Worm (Caenorhabditis elegans) whole organism, young adult: ENCODE data around the gene ZK809.5.

Experiments
- B0019.2 ChIP-seq: fragments of 200-800 bp; sonication (Bioruptor generic); conservative IDR thresholded peaks from 2 replicates; pipeline ENCODE4 v1.3.6; 2022; ENCODE audit warnings: missing genetic modification reagents, missing genetic modification characterization, missing compliant biosample characterization
- B0261.1 ChIP-seq: sonication (generic microtip); optimal IDR thresholded peaks from 2 replicates; lab custom pipeline; 2016; ENCODE audit warnings: mild to moderate bottlenecking, missing genetic modification characterization, moderate library complexity, missing compliant biosample characterization
- D2030.7 ChIP-seq: fragments of 200-800 bp; sonication (Bioruptor generic); IDR thresholded peaks from 2 replicates; pipeline ENCODE4 v1.3.6; 2022; ENCODE audit warnings: missing genetic modification reagents, missing genetic modification characterization, missing compliant biosample characterization
- F10E7.11 ChIP-seq: sonication (generic microtip); optimal IDR thresholded peaks from 2 replicates; lab custom pipeline; 2017; ENCODE audit warnings: mild to moderate bottlenecking, missing genetic modification characterization, moderate library complexity, missing compliant biosample characterization
- F22D6.2 ChIP-seq: sonication (generic microtip); optimal IDR thresholded peaks from 2 replicates; lab custom pipeline; 2016; ENCODE audit warnings: mild to moderate bottlenecking, missing genetic modification characterization, missing compliant biosample characterization
- F33H1.4 ChIP-seq: fragments of 200-800 bp; sonication (Bioruptor generic); IDR thresholded peaks from 2 replicates; pipeline ENCODE4 v1.3.6; 2022; ENCODE audit warnings: missing genetic modification reagents, missing genetic modification characterization, missing compliant biosample characterization
- F37B4.10 ChIP-seq: fragments of 200-800 bp; sonication (Bioruptor generic); IDR thresholded peaks from 2 replicates; pipeline ENCODE4 v1.3.6; 2022; ENCODE audit warnings: missing genetic modification characterization, missing compliant biosample characterization
- F39B2.1 ChIP-seq: fragments of 200-800 bp; sonication (Bioruptor generic); IDR thresholded peaks from 2 replicates; pipeline ENCODE4 v1.3.6; 2022; ENCODE audit warnings: missing genetic modification reagents, missing genetic modification characterization, missing compliant biosample characterization
- F52B5.7 ChIP-seq: sonication (generic microtip); optimal IDR thresholded peaks from 2 replicates; lab custom pipeline; 2016; ENCODE audit warnings: mild to moderate bottlenecking, missing genetic modification characterization, missing compliant biosample characterization
- F55B11.4 ChIP-seq: sonication (generic microtip); optimal IDR thresholded peaks from 2 replicates; lab custom pipeline; 2016; ENCODE audit warnings: missing compliant biosample characterization, missing genetic modification characterization, borderline replicate concordance; ENCODE audit not compliant: insufficient read depth
- K11D2.4 ChIP-seq: fragments of 200-800 bp; sonication (Bioruptor generic); IDR thresholded peaks from 2 replicates; pipeline ENCODE4 v1.3.6; 2022; ENCODE audit warnings: missing genetic modification reagents, missing genetic modification characterization, missing compliant biosample characterization
- Y53G8AR.9 ChIP-seq: fragments of 200-800 bp; sonication (Bioruptor generic); conservative IDR thresholded peaks from 2 replicates; pipeline ENCODE4 v1.3.6; 2022; ENCODE audit warnings: missing genetic modification reagents, missing genetic modification characterization, missing compliant biosample characterization
- Y56A3A.18 ChIP-seq: fragments of 200-800 bp; sonication (Bioruptor generic); IDR thresholded peaks from 2 replicates; pipeline ENCODE4 v1.3.6; 2022; ENCODE audit warnings: missing genetic modification reagents, missing genetic modification characterization, missing compliant biosample characterization
- ama-1 ChIP-seq, 3 experiments: fragments of 150-350 bp in 1 of 3; sonication (generic microtip) in 2 of 3; optimal IDR thresholded peaks; 2 replicates each; lab custom pipeline; 2014 to 2018; ENCODE audit warnings: missing biosample characterization in 2 of 3, missing genetic modification characterization in 2 of 3, missing genetic modification reagents in 2 of 3
- athp-1 ChIP-seq: sonication (generic microtip); optimal IDR thresholded peaks from 2 replicates; lab custom pipeline; 2017; ENCODE audit warnings: mild to moderate bottlenecking, missing genetic modification characterization, missing compliant biosample characterization
- attf-5 ChIP-seq: fragments of 200-800 bp; sonication (Bioruptor generic); optimal IDR thresholded peaks from 2 replicates; lab custom pipeline; 2018; ENCODE audit warnings: mild to moderate bottlenecking, missing genetic modification characterization, missing compliant biosample characterization
- bed-2 ChIP-seq: fragments of 200-800 bp; sonication (Bioruptor generic); IDR thresholded peaks from 2 replicates; pipeline ENCODE4 v1.3.6; 2022; ENCODE audit warnings: missing genetic modification reagents, missing genetic modification characterization, missing compliant biosample characterization
- cebp-1 ChIP-seq, 2 experiments: fragments of 200-800 bp in 1 of 2; sonication (Bioruptor generic) in 1 of 2; sonication (generic microtip) in 1 of 2; IDR thresholded peaks in 1 of 2; optimal IDR thresholded peaks in 1 of 2; 2 replicates each; pipeline versions ENCODE4 v1.3.6 to Lab custom; 2017 to 2022; ENCODE audit warnings: missing compliant biosample characterization in 2 of 2, missing genetic modification characterization in 2 of 2, mild to moderate bottlenecking in 1 of 2, missing genetic modification reagents in 1 of 2, moderate library complexity in 1 of 2
- ceh-91 ChIP-seq: fragments of 200-800 bp; sonication (Bioruptor generic); IDR thresholded peaks from 2 replicates; pipeline ENCODE4 v1.3.6; 2022; ENCODE audit warnings: missing genetic modification reagents, missing genetic modification characterization, missing compliant biosample characterization
- dox-1 ChIP-seq: fragments of 200-800 bp; sonication (Bioruptor generic); IDR thresholded peaks from 2 replicates; pipeline ENCODE4 v1.3.6; 2022; ENCODE audit warnings: missing genetic modification reagents, missing genetic modification characterization, missing compliant biosample characterization
- dpl-1 ChIP-seq: fragments of 150-350 bp; optimal IDR thresholded peaks from 2 replicates; lab custom pipeline; 2014; ENCODE audit warnings: missing biosample characterization, missing genetic modification reagents, missing genetic modification characterization
- efl-1 ChIP-seq: fragments of 150-350 bp; optimal IDR thresholded peaks from 2 replicates; lab custom pipeline; 2014; ENCODE audit warnings: missing biosample characterization, missing genetic modification reagents, missing genetic modification characterization
- egl-18 ChIP-seq: fragments of 200-800 bp; sonication (Bioruptor generic); IDR thresholded peaks from 2 replicates; pipeline ENCODE4 v1.3.6; 2022; ENCODE audit warnings: missing genetic modification reagents, missing genetic modification characterization, missing compliant biosample characterization
- fkh-3 ChIP-seq: sonication (generic microtip); optimal IDR thresholded peaks from 2 replicates; lab custom pipeline; 2016; ENCODE audit warnings: mild to moderate bottlenecking, missing genetic modification characterization, missing compliant biosample characterization
- gei-17 ChIP-seq: fragments of 200-800 bp; sonication (Bioruptor generic); optimal IDR thresholded peaks from 2 replicates; lab custom pipeline; 2018; ENCODE audit warnings: mild to moderate bottlenecking, missing genetic modification characterization, missing compliant biosample characterization
- hlh-26 ChIP-seq: fragments of 200-800 bp; sonication (Bioruptor generic); conservative IDR thresholded peaks from 2 replicates; pipeline ENCODE4 v1.3.6; 2022; ENCODE audit warnings: missing genetic modification reagents, missing genetic modification characterization, missing compliant biosample characterization
- hmg-20 ChIP-seq: fragments of 200-800 bp; sonication (Bioruptor generic); IDR thresholded peaks from 2 replicates; pipeline ENCODE4 v1.3.6; 2022; ENCODE audit warnings: missing genetic modification reagents, missing genetic modification characterization, missing compliant biosample characterization
- hrde-1 ChIP-seq: sonication (generic microtip); optimal IDR thresholded peaks from 2 replicates; lab custom pipeline; 2016; ENCODE audit warnings: missing genetic modification characterization, mild to moderate bottlenecking, missing compliant biosample characterization, moderate library complexity, missing genotype, missing genetic modification reagents, borderline replicate concordance
- lin-26 ChIP-seq: fragments of 200-800 bp; sonication (Bioruptor generic); IDR thresholded peaks from 2 replicates; pipeline ENCODE4 v1.3.6; 2022; ENCODE audit warnings: missing genetic modification reagents, missing genetic modification characterization, missing compliant biosample characterization
- lin-40 ChIP-seq: sonication (generic microtip); optimal IDR thresholded peaks from 2 replicates; lab custom pipeline; 2016; ENCODE audit warnings: missing genetic modification characterization, mild to moderate bottlenecking, missing compliant biosample characterization, missing genotype, missing genetic modification reagents
- madf-3 ChIP-seq: fragments of 200-800 bp; sonication (Bioruptor generic); IDR thresholded peaks from 2 replicates; pipeline ENCODE4 v1.3.6; 2022; ENCODE audit warnings: missing genetic modification reagents, missing genetic modification characterization, missing compliant biosample characterization
- madf-8 ChIP-seq: fragments of 200-800 bp; sonication (Bioruptor generic); conservative IDR thresholded peaks from 2 replicates; pipeline ENCODE4 v1.3.6; 2022; ENCODE audit warnings: missing genetic modification reagents, missing genetic modification characterization, missing compliant biosample characterization
- mel-28 ChIP-seq: sonication (generic microtip); optimal IDR thresholded peaks from 2 replicates; lab custom pipeline; 2016; ENCODE audit warnings: borderline replicate concordance, mild to moderate bottlenecking, missing genetic modification characterization, missing compliant biosample characterization
- nhr-120 ChIP-seq: fragments of 200-800 bp; sonication (Bioruptor generic); IDR thresholded peaks from 2 replicates; pipeline ENCODE4 v1.3.6; 2022; ENCODE audit warnings: missing genetic modification characterization, missing compliant biosample characterization
- nhr-179 ChIP-seq: sonication (generic microtip); optimal IDR thresholded peaks from 2 replicates; lab custom pipeline; 2016; ENCODE audit warnings: mild to moderate bottlenecking, missing genetic modification characterization, missing compliant biosample characterization
- nhr-27 ChIP-seq: fragments of 200-800 bp; sonication (Bioruptor generic); optimal IDR thresholded peaks from 2 replicates; lab custom pipeline; 2018; ENCODE audit warnings: mild to moderate bottlenecking, missing genetic modification characterization, moderate library complexity, missing compliant biosample characterization
- rec-8 ChIP-seq, 2 experiments: sonication (generic microtip); optimal IDR thresholded peaks; 2 replicates each; lab custom pipeline; 2016; ENCODE audit warnings: mild to moderate bottlenecking in 2 of 2, missing genetic modification characterization in 2 of 2, missing genetic modification reagents in 2 of 2, missing genotype in 2 of 2, missing biosample characterization in 1 of 2, missing compliant biosample characterization in 1 of 2, moderate library complexity in 1 of 2
- repo-1 ChIP-seq: sonication (generic microtip); optimal IDR thresholded peaks from 2 replicates; lab custom pipeline; 2017; ENCODE audit warnings: mild to moderate bottlenecking, missing genetic modification characterization, missing compliant biosample characterization
- rpc-1 ChIP-seq, 2 experiments: fragments of 150-350 bp in 1 of 2; sonication (generic microtip) in 1 of 2; optimal IDR thresholded peaks; 2 replicates each; lab custom pipeline; 2014 to 2018; ENCODE audit warnings: missing biosample characterization in 1 of 2, missing genetic modification characterization in 1 of 2, missing genetic modification reagents in 1 of 2, missing genotype in 1 of 2
- snpc-1.1 ChIP-seq: sonication (generic microtip); optimal IDR thresholded peaks from 2 replicates; lab custom pipeline; 2017; ENCODE audit warnings: missing genetic modification characterization, mild to moderate bottlenecking, missing compliant biosample characterization, antibody characterized with exemption, moderate library complexity, missing genotype, missing genetic modification reagents; ENCODE audit not compliant: insufficient read depth
- snpc-1.3 ChIP-seq: sonication (generic microtip); optimal IDR thresholded peaks from 2 replicates; lab custom pipeline; 2017; ENCODE audit warnings: missing genetic modification characterization, mild to moderate bottlenecking, missing compliant biosample characterization, antibody characterized with exemption, moderate library complexity, missing genotype, missing genetic modification reagents; ENCODE audit not compliant: insufficient read depth
- snpc-3.4 ChIP-seq: sonication (generic microtip); optimal IDR thresholded peaks from 2 replicates; lab custom pipeline; 2017; ENCODE audit warnings: missing genetic modification characterization, mild to moderate bottlenecking, missing compliant biosample characterization, antibody characterized with exemption, moderate library complexity, missing genotype, missing genetic modification reagents
- snpc-4 ChIP-seq, 5 experiments: fragments of 150-350 bp in 1 of 5; sonication (generic microtip) in 4 of 5; optimal IDR thresholded peaks; 2 replicates each; lab custom pipeline; 2014 to 2018; ENCODE audit warnings: missing genetic modification characterization in 5 of 5, missing biosample characterization in 3 of 5, antibody characterized with exemption in 2 of 5, mild to moderate bottlenecking in 2 of 5, missing compliant biosample characterization in 2 of 5, missing genotype in 2 of 5, moderate library complexity in 2 of 5, missing genetic modification reagents in 1 of 5
- tbp1 ChIP-seq: fragments of 200-800 bp; sonication (Bioruptor generic); optimal IDR thresholded peaks from 2 replicates; lab custom pipeline; 2018; ENCODE audit warnings: mild to moderate bottlenecking, missing genetic modification characterization, missing compliant biosample characterization
- tlf-1 ChIP-seq: fragments of 200-800 bp; sonication (Bioruptor generic); optimal IDR thresholded peaks from 2 replicates; lab custom pipeline; 2018; ENCODE audit warnings: mild to moderate bottlenecking, missing genetic modification characterization, missing compliant biosample characterization
- unc-62 ChIP-seq: fragments of 150-350 bp; optimal IDR thresholded peaks from 2 replicates; lab custom pipeline; 2014; ENCODE audit warnings: missing biosample characterization, missing genetic modification reagents, missing genetic modification characterization

ZK809.5 gene

DNA sequence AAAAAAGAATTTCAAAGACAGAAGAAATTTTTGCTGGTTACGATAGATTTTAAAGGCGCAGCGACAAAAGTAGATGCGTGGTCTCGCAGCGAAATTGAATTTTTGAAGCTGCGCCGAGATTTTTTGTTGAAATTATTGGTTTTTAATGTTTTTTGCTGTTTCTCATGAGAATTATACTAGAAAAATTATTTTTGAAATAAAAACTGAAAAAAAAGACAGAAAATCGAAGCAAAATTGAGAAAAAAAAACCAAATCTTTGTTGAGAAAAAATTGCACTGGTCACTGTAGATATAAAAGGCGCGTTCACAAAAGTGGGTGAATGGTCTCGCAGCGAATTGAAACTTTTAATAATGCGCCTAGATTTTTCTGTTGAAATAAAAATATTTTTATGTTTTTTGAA, 39.1 kb downstream of the ZK809.5 start (continued):
- peak; percentile 75 for TF ChIP-seq ceh-91 (GFP tag; lab: Robert Waterston, UW)
- no peak for TF ChIP-seq lin-26 (GFP tag; lab: Robert Waterston, UW)
- TF ChIP-seq F39B2.1 (GFP tag; lab: Robert Waterston, UW), result no peak
- no peak for TF ChIP-seq nhr-179 (tag; lab: Kevin White, UChicago)
- no peak for TF ChIP-seq rec-8 (tag; optimal IDR thresholded peaks at IDR 0.05; lab: Kevin White, UChicago)
- TF ChIP-seq Y53G8AR.9 (GFP tag; lab: Robert Waterston, UW), result no peak
- no peak for TF ChIP-seq hlh-26 (GFP tag; lab: Robert Waterston, UW)
- TF ChIP-seq efl-1 (GFP tag; lab: Kevin White, UChicago), result peak; percentile 49
- peak; percentile 12 for TF ChIP-seq hrde-1 (tag; lab: Kevin White, UChicago)
- peak; percentile 41 for TF ChIP-seq tlf-1 (GFP tag; lab: Kevin White, UChicago)
- TF ChIP-seq F55B11.4 (tag; lab: Kevin White, UChicago), result no peak
- no peak for TF ChIP-seq rpc-1 (optimal IDR thresholded peaks at IDR 0.05; lab: Kevin White, UChicago)
- TF ChIP-seq rpc-1 (tag; optimal IDR thresholded peaks at IDR 0.05; lab: Kevin White, UChicago), result no peak
- TF ChIP-seq unc-62, result no peak
- no peak for TF ChIP-seq nhr-120
- TF ChIP-seq egl-18, result no peak
- TF ChIP-seq dpl-1, result no peak
- TF ChIP-seq attf-5 (GFP tag; lab: Kevin White, UChicago), result no peak
- no peak for TF ChIP-seq bed-2 (GFP tag; lab: Robert Waterston, UW)
- TF ChIP-seq B0261.1, result no peak
- TF ChIP-seq ama-1 (optimal IDR thresholded peaks at IDR 0.05; lab: Kevin White, UChicago), result no peak
- TF ChIP-seq ama-1 (GFP tag; optimal IDR thresholded peaks at IDR 0.05; lab: Kevin White, UChicago), result no peak
- peak; percentile 25 for TF ChIP-seq snpc-3.4
- TF ChIP-seq snpc-1.1 (tag; lab: Kevin White, UChicago), result no peak
- TF ChIP-seq B0019.2 (GFP tag; lab: Robert Waterston, UW), result no peak
- TF ChIP-seq nhr-27 (tag; lab: Kevin White, UChicago), result no peak
- TF ChIP-seq dox-1 (GFP tag; lab: Robert Waterston, UW), result no peak; the same call in 1 of the 2 replicates
- no peak for TF ChIP-seq F22D6.2 (tag; lab: Kevin White, UChicago)
- peak; percentile 95 for TF ChIP-seq madf-8 (GFP tag; lab: Robert Waterston, UW)
- no peak for TF ChIP-seq gei-17 (GFP tag; lab: Kevin White, UChicago)
- peak; percentile 56 for TF ChIP-seq snpc-1.3 (tag; lab: Kevin White, UChicago)
- TF ChIP-seq F33H1.4 (GFP tag; lab: Robert Waterston, UW), result peak; percentile 95
- no peak for TF ChIP-seq repo-1
- TF ChIP-seq snpc-4 (GFP tag; optimal IDR thresholded peaks at IDR 0.05; lab: Kevin White, UChicago), result no peak
- peak in 3 of 4 experiments; percentile 0 to 70 (median 17) for TF ChIP-seq snpc-4 (tag; optimal IDR thresholded peaks at IDR 0.05; lab: Kevin White, UChicago)
- no peak for TF ChIP-seq mel-28 (tag; lab: Kevin White, UChicago)
- TF ChIP-seq D2030.7, result peak; percentile 74
- TF ChIP-seq athp-1 (tag; lab: Kevin White, UChicago), result peak; percentile 7
- TF ChIP-seq F37B4.10 (GFP tag; lab: Robert Waterston, UW), result no peak
- TF ChIP-seq F52B5.7 (tag; lab: Kevin White, UChicago), result no peak
- no peak for TF ChIP-seq madf-3
- TF ChIP-seq Y56A3A.18 (GFP tag; lab: Robert Waterston, UW), result no peak
- TF ChIP-seq tbp1 (GFP tag; lab: Kevin White, UChicago), result peak; percentile 43
- no peak for TF ChIP-seq lin-40 (tag; lab: Kevin White, UChicago)
- TF ChIP-seq F10E7.11, result no peak
- no peak for TF ChIP-seq K11D2.4 (GFP tag; lab: Robert Waterston, UW)
- TF ChIP-seq fkh-3 (tag; lab: Kevin White, UChicago), result no peak
- TF ChIP-seq cebp-1 (GFP tag; IDR thresholded peaks at IDR 0.05; lab: Robert Waterston, UW), result no peak
- no peak for TF ChIP-seq cebp-1 (tag; optimal IDR thresholded peaks at IDR 0.05; lab: Kevin White, UChicago)
- TF ChIP-seq hmg-20 (GFP tag; lab: Robert Waterston, UW), result no peak
